Worm (Caenorhabditis elegans): Measurements from ENCODE around the gene ipla-2.

ipla-2 gene

ce11 chrX:9807377-9808048 is 30.3 kb downstream of the ipla-2 start, which contains the start of gene lgc-47:
Gene lgc-47 (minus strand): TSS chrX:9807662.
- TF ChIP-seq lin-32 (GFP tag; optimal IDR thresholded peaks at IDR 0.05) (no peak), ces-1 (GFP tag; optimal IDR thresholded peaks at IDR 0.05) (peak; percentile 4)

- TF ChIP-seq ces-1 (GFP tag; optimal IDR thresholded peaks at IDR 0.05) (peak; percentile 96), drap-1 (GFP tag; optimal IDR thresholded peaks at IDR 0.05) (no peak)
Observed at ce11 chrX:9805426-9805825, 32.4 kb downstream of the ipla-2 start.

ce11 chrX:9804735-9805134 is 33.1 kb downstream of the ipla-2 start:
- no peak for TF ChIP-seq flh-1 (GFP tag; optimal IDR thresholded peaks at IDR 0.05)
- TF ChIP-seq unc-62 (GFP tag; optimal IDR thresholded peaks at IDR 0.05), result no peak
- no peak for TF ChIP-seq drap-1 (GFP tag; optimal IDR thresholded peaks at IDR 0.05)

- TF ChIP-seq ces-1 (GFP tag; optimal IDR thresholded peaks at IDR 0.05) (peak; percentile 97), unc-39 (tag; optimal IDR thresholded peaks at IDR 0.05) (no peak)
Observed at ce11 chrX:9803603-9804002, 34.2 kb downstream of the ipla-2 start.

ce11 chrX:9798530-9798929 is 39.3 kb downstream of the ipla-2 start, which contains the start of gene F36G3.3:
Gene F36G3.3 (plus strand): TSS chrX:9798835.
- TF ChIP-seq ces-1 (GFP tag; optimal IDR thresholded peaks at IDR 0.05), result peak; percentile 1
- no peak for TF ChIP-seq bed-3 (GFP tag; optimal IDR thresholded peaks at IDR 0.05)

ce11 chrX:9796063-9796462 is 41.8 kb downstream of the ipla-2 start:
- no peak for TF ChIP-seq lsy-2 (tag; optimal IDR thresholded peaks at IDR 0.05)
- TF ChIP-seq ham-2 (GFP tag; optimal IDR thresholded peaks at IDR 0.05), result no peak
- no peak for TF ChIP-seq ceh-39 (tag; optimal IDR thresholded peaks at IDR 0.05)
- no peak for TF ChIP-seq unc-39 (tag; optimal IDR thresholded peaks at IDR 0.05)
- no peak for TF ChIP-seq flh-1 (GFP tag; optimal IDR thresholded peaks at IDR 0.05)
- TF ChIP-seq cnd-1 (tag; optimal IDR thresholded peaks at IDR 0.05), result no peak
- no peak for TF ChIP-seq zip-8 (tag; optimal IDR thresholded peaks at IDR 0.05)
- no peak for TF ChIP-seq elt-3 (tag; optimal IDR thresholded peaks at IDR 0.05)
- TF ChIP-seq sem-2 (GFP tag; optimal IDR thresholded peaks at IDR 0.05), result no peak
- TF ChIP-seq drap-1 (GFP tag; optimal IDR thresholded peaks at IDR 0.05), result no peak
- no peak for TF ChIP-seq ceh-43 (GFP tag; optimal IDR thresholded peaks at IDR 0.05)

ce11 chrX:9795579-9795978 is 42.3 kb downstream of the ipla-2 start:
- TF ChIP-seq snpc-4 (tag; optimal IDR thresholded peaks at IDR 0.05), result no peak
- no peak for TF ChIP-seq M03D4.4 (tag; optimal IDR thresholded peaks at IDR 0.05)
- no peak for TF ChIP-seq elt-1 (tag; optimal IDR thresholded peaks at IDR 0.05; ENCODE audit: borderline replicate concordance, insufficient read depth)
- no peak for TF ChIP-seq ceh-83 (GFP tag; optimal IDR thresholded peaks at IDR 0.05)
- TF ChIP-seq nhr-237 (tag; optimal IDR thresholded peaks at IDR 0.05), result no peak
- no peak for TF ChIP-seq hlh-1 (tag; optimal IDR thresholded peaks at IDR 0.05)
- TF ChIP-seq ceh-43 (GFP tag; optimal IDR thresholded peaks at IDR 0.05), result no peak
- TF ChIP-seq cnd-1 (tag; optimal IDR thresholded peaks at IDR 0.05), result no peak

ce11 chrX:9794173-9794572 is 43.7 kb downstream of the ipla-2 start, which contains the start of gene F36G3.2:
Gene F36G3.2 (minus strand): TSS chrX:9794273.
- TF ChIP-seq nhr-237 (tag; optimal IDR thresholded peaks at IDR 0.05), result no peak
- no peak for TF ChIP-seq ces-1 (GFP tag; optimal IDR thresholded peaks at IDR 0.05)
- TF ChIP-seq snpc-4 (tag; optimal IDR thresholded peaks at IDR 0.05), result no peak
- TF ChIP-seq nhr-76 (tag; optimal IDR thresholded peaks at IDR 0.05), result no peak
- no peak for TF ChIP-seq mls-2 (tag; optimal IDR thresholded peaks at IDR 0.05)
- TF ChIP-seq lin-13 (tag; optimal IDR thresholded peaks at IDR 0.05), result no peak
- TF ChIP-seq nhr-2 (tag; optimal IDR thresholded peaks at IDR 0.05), result no peak
- no peak for TF ChIP-seq sptf-1 (tag; optimal IDR thresholded peaks at IDR 0.05)
- no peak for TF ChIP-seq ham-2 (GFP tag; optimal IDR thresholded peaks at IDR 0.05)
- no peak for TF ChIP-seq lsy-2 (tag; optimal IDR thresholded peaks at IDR 0.05)
- TF ChIP-seq cnd-1 (tag; optimal IDR thresholded peaks at IDR 0.05), result no peak
- no peak for TF ChIP-seq flh-1 (GFP tag; optimal IDR thresholded peaks at IDR 0.05)
- TF ChIP-seq lin-32 (GFP tag; optimal IDR thresholded peaks at IDR 0.05), result no peak
